Worm (Caenorhabditis elegans): ENCODE measurements around the gene C26B2.7.

Gene C26B2.7

DNA sequence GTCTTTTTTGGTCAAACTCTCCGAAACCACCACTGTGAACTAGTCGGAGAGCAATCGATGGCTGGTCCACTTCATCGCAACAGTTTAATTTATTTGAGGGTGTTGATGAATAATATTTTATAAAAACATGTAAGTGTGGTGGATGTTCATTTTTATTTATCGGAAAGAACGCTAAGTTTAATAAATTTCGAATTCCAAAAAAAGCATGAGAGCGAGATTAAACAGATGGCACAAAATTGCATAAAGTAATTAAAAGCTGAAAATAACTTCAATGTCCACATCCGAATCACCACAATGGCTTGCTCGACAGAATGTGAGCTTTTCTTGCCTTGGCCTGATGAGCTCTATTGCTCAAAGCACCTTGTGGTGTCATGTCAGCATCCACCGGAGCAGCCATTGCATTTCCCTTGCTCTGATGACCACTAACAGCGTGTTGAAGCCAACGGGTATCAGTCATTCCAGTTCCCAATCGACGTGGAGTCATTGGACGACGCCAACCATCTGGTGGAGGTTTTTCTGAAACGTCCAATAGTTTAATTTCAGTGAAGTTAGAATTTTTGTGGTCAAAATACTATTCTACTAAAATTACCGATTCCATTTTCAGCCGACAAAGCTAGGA is 32.2 kb upstream of the C26B2.7 start:
- TF ChIP-seq sea-1 (GFP tag; conservative IDR thresholded peaks at IDR 0.05) = no peak
- peak; percentile 55 for TF ChIP-seq ama-1 (optimal IDR thresholded peaks at IDR 0.05)

DNA sequence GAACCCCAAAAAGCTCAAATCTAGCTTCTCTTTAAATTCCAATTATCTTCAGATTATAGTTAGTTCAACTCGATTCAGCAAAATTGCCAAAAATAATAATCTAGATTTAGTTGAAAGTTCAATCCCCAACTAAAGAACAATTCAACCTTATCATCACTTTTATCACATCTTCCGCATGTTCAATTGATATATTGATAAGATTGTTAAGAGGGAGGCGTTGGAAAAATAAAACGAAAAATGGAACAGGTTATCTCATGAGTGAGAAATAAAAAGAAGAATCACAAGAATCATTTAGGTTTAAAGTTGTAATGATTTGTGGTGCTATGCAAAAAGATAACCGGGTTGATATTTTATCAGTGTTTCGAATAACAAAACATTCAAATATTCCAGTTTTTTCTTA is 30.3 kb upstream of the C26B2.7 start:
- no peak for TF ChIP-seq tbx-11 (GFP tag; IDR thresholded peaks at IDR 0.05)
- no peak for TF ChIP-seq ceh-13 (GFP tag; optimal IDR thresholded peaks at IDR 0.05)
- TF ChIP-seq hmbx-1 (tag; optimal IDR thresholded peaks at IDR 0.05) = no peak
- TF ChIP-seq F13C5.2 (tag; optimal IDR thresholded peaks at IDR 0.05) = no peak
- no peak for TF ChIP-seq ceh-36 (tag; optimal IDR thresholded peaks at IDR 0.05)
- TF ChIP-seq tra-4 (tag; optimal IDR thresholded peaks at IDR 0.05) = no peak
- no peak for TF ChIP-seq B0310.2 (tag; optimal IDR thresholded peaks at IDR 0.05)
- TF ChIP-seq hmg-4 (GFP tag; optimal IDR thresholded peaks at IDR 0.05) = no peak
- no peak for TF ChIP-seq ets-7 (tag; optimal IDR thresholded peaks at IDR 0.05)
- no peak for TF ChIP-seq aly-1 (tag; optimal IDR thresholded peaks at IDR 0.05)
- TF ChIP-seq pes-1 (GFP tag; IDR thresholded peaks at IDR 0.05) = no peak
- no peak for TF ChIP-seq scrt-1 (GFP tag; IDR thresholded peaks at IDR 0.05)
- TF ChIP-seq flt-1 (GFP tag; IDR thresholded peaks at IDR 0.05) = no peak
- no peak for TF ChIP-seq ama-1 (optimal IDR thresholded peaks at IDR 0.05)
- TF ChIP-seq hnd-1 (tag; optimal IDR thresholded peaks at IDR 0.05) = no peak
- no peak for TF ChIP-seq tbx-37 (GFP tag; conservative IDR thresholded peaks at IDR 0.05)
- TF ChIP-seq sea-1 (GFP tag; conservative IDR thresholded peaks at IDR 0.05) = no peak

DNA sequence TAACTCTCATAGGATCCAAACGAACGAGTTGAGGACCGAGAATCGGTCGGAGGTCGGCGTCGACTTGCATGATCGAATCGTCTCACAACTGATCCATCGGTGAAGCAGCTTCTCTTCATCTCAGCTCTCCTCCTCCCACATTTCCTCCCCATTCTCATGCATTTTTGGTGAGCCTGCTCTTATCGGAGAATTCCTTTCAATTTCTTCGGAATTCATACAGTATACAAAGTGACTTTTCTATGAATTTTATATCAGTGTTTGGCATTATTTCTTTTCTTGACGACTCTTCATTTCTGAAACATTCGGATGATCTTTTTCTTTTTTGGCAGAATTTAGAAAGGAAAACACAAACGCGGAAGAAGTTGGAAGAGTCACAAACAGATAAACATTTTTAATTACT is 29.0 kb upstream of the C26B2.7 start, which contains the start of gene mec-17:
Gene mec-17 (minus strand): TSS at position 101 of the 400 bp plus-strand sequence.
- no peak for TF ChIP-seq sea-1 (GFP tag; conservative IDR thresholded peaks at IDR 0.05)
- TF ChIP-seq ama-1 (optimal IDR thresholded peaks at IDR 0.05) = no peak
- no peak for TF ChIP-seq hnd-1 (tag; optimal IDR thresholded peaks at IDR 0.05)
- TF ChIP-seq hmg-4 (GFP tag; optimal IDR thresholded peaks at IDR 0.05) = no peak
- no peak for TF ChIP-seq ceh-13 (GFP tag; optimal IDR thresholded peaks at IDR 0.05)
- no peak for TF ChIP-seq aly-1 (tag; optimal IDR thresholded peaks at IDR 0.05)
- no peak for TF ChIP-seq F13C5.2 (tag; optimal IDR thresholded peaks at IDR 0.05)
- no peak for TF ChIP-seq tbx-11 (GFP tag; IDR thresholded peaks at IDR 0.05)
- TF ChIP-seq tra-4 (tag; optimal IDR thresholded peaks at IDR 0.05) = no peak
- no peak for TF ChIP-seq ceh-36 (tag; optimal IDR thresholded peaks at IDR 0.05)
- no peak for TF ChIP-seq hmbx-1 (tag; optimal IDR thresholded peaks at IDR 0.05)
- no peak for TF ChIP-seq tbx-37 (GFP tag; conservative IDR thresholded peaks at IDR 0.05)
- no peak for TF ChIP-seq pes-1 (GFP tag; IDR thresholded peaks at IDR 0.05)
- no peak for TF ChIP-seq ets-7 (tag; optimal IDR thresholded peaks at IDR 0.05)
- no peak for TF ChIP-seq flt-1 (GFP tag; IDR thresholded peaks at IDR 0.05)
- TF ChIP-seq scrt-1 (GFP tag; IDR thresholded peaks at IDR 0.05) = no peak
- TF ChIP-seq B0310.2 (tag; optimal IDR thresholded peaks at IDR 0.05) = no peak

DNA sequence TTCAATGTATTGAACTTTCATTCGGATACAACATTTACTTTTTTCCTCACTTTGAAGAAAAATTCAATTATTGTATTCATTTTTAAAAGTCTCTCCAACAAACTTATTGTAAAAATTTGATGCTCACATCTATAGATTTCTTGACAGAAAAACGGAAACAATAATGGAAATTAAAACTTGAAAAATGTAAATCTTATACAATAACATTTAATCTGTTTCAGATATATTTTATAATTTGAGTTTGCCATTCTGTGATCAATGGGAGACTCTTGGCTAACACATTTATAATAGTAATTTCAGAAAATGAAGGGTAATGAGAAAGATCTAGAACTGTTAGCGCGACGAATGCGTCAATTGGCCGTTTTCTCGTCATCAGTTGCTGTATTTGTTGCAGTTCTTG is 27.7 kb upstream of the C26B2.7 start, which contains the start of gene col-115:
Gene col-115 (plus strand): TSS at position 301 of the 400 bp plus-strand sequence.
- no peak for TF ChIP-seq ceh-13 (GFP tag; optimal IDR thresholded peaks at IDR 0.05)
- TF ChIP-seq sea-1 (GFP tag; conservative IDR thresholded peaks at IDR 0.05) = no peak
- no peak for TF ChIP-seq flt-1 (GFP tag; IDR thresholded peaks at IDR 0.05)
- no peak for TF ChIP-seq scrt-1 (GFP tag; IDR thresholded peaks at IDR 0.05)
- TF ChIP-seq hnd-1 (tag; optimal IDR thresholded peaks at IDR 0.05) = no peak

- TF ChIP-seq ama-1 (optimal IDR thresholded peaks at IDR 0.05) (no peak), ceh-36 (tag; optimal IDR thresholded peaks at IDR 0.05) (no peak), sea-1 (GFP tag; conservative IDR thresholded peaks at IDR 0.05) (no peak), tbx-37 (GFP tag; conservative IDR thresholded peaks at IDR 0.05) (no peak), ceh-13 (GFP tag; optimal IDR thresholded peaks at IDR 0.05) (no peak), pes-1 (GFP tag; IDR thresholded peaks at IDR 0.05) (no peak), hmbx-1 (tag; optimal IDR thresholded peaks at IDR 0.05) (no peak)
Observed at ce11 chrIV:7994715-7995114, 21.4 kb upstream of the C26B2.7 start.

DNA sequence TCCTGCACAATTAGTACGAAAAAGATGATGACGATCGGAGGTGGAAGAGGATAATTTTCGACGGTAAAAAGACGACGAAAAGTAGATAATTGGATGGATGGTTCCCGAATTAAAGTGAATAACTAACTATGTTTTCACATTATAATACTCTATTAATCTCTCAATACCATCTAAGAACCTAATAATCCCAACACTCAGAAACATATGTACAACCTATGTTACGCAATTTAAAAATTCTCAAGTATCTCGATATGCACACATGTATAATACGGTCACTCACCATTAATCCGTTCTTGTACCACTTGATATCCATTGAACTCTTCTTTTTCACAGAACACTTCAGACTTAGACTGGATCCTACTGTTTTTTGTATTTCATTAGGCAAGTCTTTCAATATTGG is 15.3 kb upstream of the C26B2.7 start:
- TF ChIP-seq ama-1 (optimal IDR thresholded peaks at IDR 0.05) (no peak), ceh-36 (tag; optimal IDR thresholded peaks at IDR 0.05) (peak; percentile 53)

DNA sequence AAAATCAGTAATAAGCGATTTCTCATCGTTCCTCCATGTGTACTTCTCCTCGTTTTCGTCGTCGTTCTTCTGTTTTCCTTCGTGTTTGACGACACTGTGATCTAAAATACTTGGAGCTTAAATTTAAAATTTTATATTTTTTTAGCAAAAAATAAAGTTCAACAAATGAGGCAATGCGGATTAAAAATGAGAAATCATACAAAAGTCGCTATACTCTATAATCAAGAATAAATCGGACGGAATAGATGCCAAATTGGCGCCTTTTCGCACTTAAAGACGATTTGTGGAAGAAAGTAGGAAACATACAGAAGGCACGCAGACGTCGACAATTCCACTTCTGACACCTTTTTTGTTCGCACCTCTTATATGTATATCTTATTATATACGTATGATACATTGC is 12.1 kb upstream of the C26B2.7 start, which contains the start of gene rig-4:
Gene rig-4 (minus strand): TSS at position 101 of the 400 bp plus-strand sequence.
- no peak for TF ChIP-seq hmbx-1 (tag; optimal IDR thresholded peaks at IDR 0.05)
- no peak for TF ChIP-seq tbx-37 (GFP tag; conservative IDR thresholded peaks at IDR 0.05)
- no peak for TF ChIP-seq pes-1 (GFP tag; IDR thresholded peaks at IDR 0.05)
- TF ChIP-seq ceh-36 (tag; optimal IDR thresholded peaks at IDR 0.05) = no peak
- no peak for TF ChIP-seq aly-1 (tag; optimal IDR thresholded peaks at IDR 0.05)
- no peak for TF ChIP-seq hnd-1 (tag; optimal IDR thresholded peaks at IDR 0.05)
- TF ChIP-seq scrt-1 (GFP tag; IDR thresholded peaks at IDR 0.05) = no peak
- no peak for TF ChIP-seq tbx-11 (GFP tag; IDR thresholded peaks at IDR 0.05)
- no peak for TF ChIP-seq B0310.2 (tag; optimal IDR thresholded peaks at IDR 0.05)
- TF ChIP-seq flt-1 (GFP tag; IDR thresholded peaks at IDR 0.05) = no peak
- TF ChIP-seq ceh-13 (GFP tag; optimal IDR thresholded peaks at IDR 0.05) = no peak
- TF ChIP-seq ama-1 (optimal IDR thresholded peaks at IDR 0.05) = no peak
- no peak for TF ChIP-seq hmg-4 (GFP tag; optimal IDR thresholded peaks at IDR 0.05)
- no peak for TF ChIP-seq ets-7 (tag; optimal IDR thresholded peaks at IDR 0.05)
- no peak for TF ChIP-seq F13C5.2 (tag; optimal IDR thresholded peaks at IDR 0.05)
- no peak for TF ChIP-seq tra-4 (tag; optimal IDR thresholded peaks at IDR 0.05)
- TF ChIP-seq sea-1 (GFP tag; conservative IDR thresholded peaks at IDR 0.05) = no peak

ce11 chrIV:8005376-8005775 is 10.7 kb upstream of the C26B2.7 start:
- TF ChIP-seq B0310.2 (tag; optimal IDR thresholded peaks at IDR 0.05) (no peak), scrt-1 (GFP tag; IDR thresholded peaks at IDR 0.05) (no peak), ama-1 (optimal IDR thresholded peaks at IDR 0.05) (no peak), ceh-13 (GFP tag; optimal IDR thresholded peaks at IDR 0.05) (no peak), hmg-4 (GFP tag; optimal IDR thresholded peaks at IDR 0.05) (no peak), hnd-1 (tag; optimal IDR thresholded peaks at IDR 0.05) (no peak), tra-4 (tag; optimal IDR thresholded peaks at IDR 0.05) (no peak), sea-1 (GFP tag; conservative IDR thresholded peaks at IDR 0.05) (no peak), flt-1 (GFP tag; IDR thresholded peaks at IDR 0.05) (no peak), ets-7 (tag; optimal IDR thresholded peaks at IDR 0.05) (no peak)

Measured in whole organism, early embryonic.